Worm (Caenorhabditis elegans) whole organism, early embryonic: ENCODE results near the gene rgs-11.

Source experiments
- B0310.2 ChIP-seq: sonication (generic microtip); optimal IDR thresholded peaks from 2 replicates; lab custom pipeline; 2016; ENCODE audit warnings: mild to moderate bottlenecking, missing genetic modification characterization, missing compliant biosample characterization
- F13C5.2 ChIP-seq: sonication (generic microtip); optimal IDR thresholded peaks from 2 replicates; lab custom pipeline; 2017; ENCODE audit warnings: mild to moderate bottlenecking, missing genetic modification characterization, inconsistent platforms, missing compliant biosample characterization
- aly-1 ChIP-seq: sonication (generic microtip); optimal IDR thresholded peaks from 2 replicates; lab custom pipeline; 2016; ENCODE audit warnings: missing genetic modification characterization, missing compliant biosample characterization
- ama-1 ChIP-seq: fragments of 150-350 bp; optimal IDR thresholded peaks from 2 replicates; lab custom pipeline; 2014
- ceh-13 ChIP-seq: fragments of 200-800 bp; sonication (Bioruptor generic); optimal IDR thresholded peaks from 2 replicates; lab custom pipeline; 2018; ENCODE audit warnings: mild to moderate bottlenecking, missing genetic modification characterization, missing compliant biosample characterization
- ceh-36 ChIP-seq: sonication (generic microtip); optimal IDR thresholded peaks from 2 replicates; lab custom pipeline; 2016; ENCODE audit warnings: missing genetic modification characterization, inconsistent platforms, missing compliant biosample characterization
- ets-7 ChIP-seq: sonication (generic microtip); optimal IDR thresholded peaks from 2 replicates; lab custom pipeline; 2016; ENCODE audit warnings: missing genotype, missing genetic modification characterization, missing compliant biosample characterization
- flt-1 ChIP-seq: fragments of 200-800 bp; sonication (Bioruptor generic); IDR thresholded peaks from 2 replicates; pipeline ENCODE4 v1.3.6; 2022; ENCODE audit warnings: missing genetic modification characterization, missing compliant biosample characterization
- hmbx-1 ChIP-seq: sonication (generic microtip); optimal IDR thresholded peaks from 2 replicates; lab custom pipeline; 2016; ENCODE audit warnings: mild to moderate bottlenecking, missing genetic modification characterization, missing compliant biosample characterization
- hmg-4 ChIP-seq: fragments of 200-800 bp; sonication (Bioruptor generic); optimal IDR thresholded peaks from 2 replicates; lab custom pipeline; 2018; ENCODE audit warnings: mild to moderate bottlenecking, missing genetic modification characterization, missing compliant biosample characterization
- hnd-1 ChIP-seq: sonication (generic microtip); optimal IDR thresholded peaks from 2 replicates; lab custom pipeline; 2016; ENCODE audit warnings: missing genetic modification characterization, missing compliant biosample characterization
- pes-1 ChIP-seq: fragments of 200-800 bp; sonication (Bioruptor generic); IDR thresholded peaks from 2 replicates; pipeline ENCODE4 v1.3.6; 2022; ENCODE audit warnings: missing genetic modification reagents, missing genetic modification characterization, missing compliant biosample characterization
- scrt-1 ChIP-seq: fragments of 200-800 bp; sonication (Bioruptor generic); IDR thresholded peaks from 2 replicates; pipeline ENCODE4 v1.3.6; 2022; ENCODE audit warnings: missing genetic modification characterization, missing compliant biosample characterization
- sea-1 ChIP-seq: fragments of 200-800 bp; sonication (Bioruptor generic); conservative IDR thresholded peaks from 2 replicates; pipeline ENCODE4 v1.3.6; 2022; ENCODE audit warnings: missing genetic modification characterization, missing compliant biosample characterization
- tbx-11 ChIP-seq: fragments of 200-800 bp; sonication (Bioruptor generic); IDR thresholded peaks from 2 replicates; pipeline ENCODE4 v1.3.6; 2022; ENCODE audit warnings: missing genetic modification characterization, missing compliant biosample characterization
- tbx-37 ChIP-seq: fragments of 200-800 bp; sonication (Bioruptor generic); conservative IDR thresholded peaks from 2 replicates; pipeline ENCODE4 v1.3.6; 2022; ENCODE audit warnings: missing genetic modification reagents, missing genetic modification characterization, missing compliant biosample characterization
- tra-4 ChIP-seq: sonication (generic microtip); optimal IDR thresholded peaks from 2 replicates; lab custom pipeline; 2017; ENCODE audit warnings: missing genetic modification characterization, missing compliant biosample characterization

Gene rgs-11

ce11 chrX:14931443-14931842 is 32.9 kb upstream of the rgs-11 start:
- TF ChIP-seq hnd-1 (no peak), B0310.2 (no peak), ceh-13 (GFP tag; lab: Kevin White, UChicago) (no peak), tbx-37 (GFP tag; lab: Robert Waterston, UW) (no peak), F13C5.2 (tag; lab: Kevin White, UChicago) (no peak)

DNA sequence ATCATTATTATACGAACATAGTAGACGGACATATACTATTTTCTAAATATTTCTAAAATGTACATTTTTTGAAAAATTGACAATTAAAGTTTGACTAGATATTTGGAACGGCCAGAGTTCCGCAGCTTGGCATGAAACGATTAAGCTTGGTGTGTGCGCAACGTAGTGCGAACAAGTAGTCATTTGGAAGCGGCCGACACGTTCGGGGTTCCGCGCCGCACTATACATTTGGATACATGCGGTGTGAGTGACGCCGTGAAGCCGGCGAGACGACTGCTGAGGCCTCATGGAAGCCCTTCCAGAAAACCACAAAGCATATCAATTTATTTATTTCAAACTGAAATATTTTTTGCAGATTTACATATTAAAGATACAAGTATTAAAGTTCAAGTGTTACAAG is 26.2 kb upstream of the rgs-11 start:
- TF ChIP-seq sea-1 (GFP tag; lab: Robert Waterston, UW) = no peak
- no peak for TF ChIP-seq pes-1 (GFP tag; lab: Robert Waterston, UW)
- no peak for TF ChIP-seq hmbx-1 (tag; lab: Kevin White, UChicago)
- TF ChIP-seq tbx-11 (GFP tag; lab: Robert Waterston, UW) = no peak
- TF ChIP-seq F13C5.2 (tag; lab: Kevin White, UChicago) = no peak
- no peak for TF ChIP-seq hnd-1
- no peak for TF ChIP-seq B0310.2
- TF ChIP-seq ama-1 (lab: Kevin White, UChicago) = no peak
- no peak for TF ChIP-seq ets-7 (tag; lab: Kevin White, UChicago)
- TF ChIP-seq hmg-4 = no peak

- TF ChIP-seq ets-7 (tag; lab: Kevin White, UChicago) = no peak
- TF ChIP-seq F13C5.2 (tag; lab: Kevin White, UChicago) = no peak
- TF ChIP-seq ceh-13 (GFP tag; lab: Kevin White, UChicago) = no peak
- no peak for TF ChIP-seq hnd-1
- no peak for TF ChIP-seq ama-1 (lab: Kevin White, UChicago)
- no peak for TF ChIP-seq scrt-1 (GFP tag; lab: Robert Waterston, UW)
- TF ChIP-seq hmg-4 = no peak
Measured at ce11 chrX:14946217-14946463, 18.2 kb upstream of the rgs-11 start, which contains the start of gene mrp-5. mrp-5 (minus strand) TSS chrX:14946317.

DNA sequence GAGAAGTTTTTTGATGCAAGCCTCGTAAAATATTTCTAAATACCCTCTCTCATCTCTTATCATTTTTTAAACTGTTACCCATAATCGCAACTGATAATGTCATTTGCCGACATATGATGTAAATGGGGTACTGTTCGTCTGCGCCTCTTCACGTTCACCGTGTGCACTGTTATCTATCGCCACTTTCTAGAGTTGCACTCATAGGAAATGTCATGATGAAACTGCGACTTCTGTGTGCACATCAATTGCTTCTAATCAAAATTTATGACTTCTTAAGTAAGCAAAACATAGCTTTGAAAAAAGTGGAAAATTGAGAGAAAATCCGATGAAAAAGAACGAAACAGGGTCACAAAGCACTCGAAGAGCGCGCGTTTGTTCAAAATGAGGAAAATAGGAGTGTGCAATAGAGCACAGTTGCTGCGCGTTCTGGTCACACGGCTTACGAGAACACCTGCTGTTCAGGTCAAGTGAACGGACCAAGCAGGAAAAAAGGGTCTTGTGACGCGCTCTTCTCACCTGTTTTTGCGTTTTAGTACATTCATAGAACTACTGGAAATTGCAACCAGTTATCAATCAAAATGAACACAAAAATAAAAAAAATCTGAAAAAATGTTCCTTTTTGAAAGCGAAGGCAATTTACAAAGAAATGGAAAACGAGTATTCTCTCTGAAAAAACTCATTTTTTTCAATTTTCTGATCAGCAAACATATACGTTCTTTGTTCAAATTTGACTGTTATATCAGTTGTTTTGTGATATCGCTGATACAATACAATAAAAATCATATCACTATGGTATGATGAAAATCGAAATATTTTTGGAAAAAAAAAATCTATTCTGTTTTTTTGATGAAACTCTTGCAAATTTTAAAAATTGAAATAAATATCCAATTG is 17.6 kb upstream of the rgs-11 start:
- peak; percentile 5 for TF ChIP-seq F13C5.2 (tag; lab: Kevin White, UChicago)
- TF ChIP-seq hmg-4 = no peak
- TF ChIP-seq tbx-11 (GFP tag; lab: Robert Waterston, UW) = no peak
- TF ChIP-seq scrt-1 (GFP tag; lab: Robert Waterston, UW) = no peak
- TF ChIP-seq flt-1 (GFP tag; lab: Robert Waterston, UW) = no peak
- TF ChIP-seq aly-1 (tag; lab: Kevin White, UChicago) = no peak
- no peak for TF ChIP-seq sea-1 (GFP tag; lab: Robert Waterston, UW)

- no peak for TF ChIP-seq flt-1 (GFP tag; lab: Robert Waterston, UW)
- no peak for TF ChIP-seq ceh-36 (tag; lab: Kevin White, UChicago)
- no peak for TF ChIP-seq hmg-4
- no peak for TF ChIP-seq ceh-13 (GFP tag; lab: Kevin White, UChicago)
- no peak for TF ChIP-seq hnd-1
- no peak for TF ChIP-seq sea-1 (GFP tag; lab: Robert Waterston, UW)
- TF ChIP-seq pes-1 (GFP tag; lab: Robert Waterston, UW) = no peak
- no peak for TF ChIP-seq ama-1 (lab: Kevin White, UChicago)
- TF ChIP-seq scrt-1 (GFP tag; lab: Robert Waterston, UW) = no peak
- no peak for TF ChIP-seq B0310.2
Measured at ce11 chrX:14947355-14947668, 17.0 kb upstream of the rgs-11 start.

ce11 chrX:14951797-14952196 is 12.6 kb upstream of the rgs-11 start:
- no peak for TF ChIP-seq pes-1 (GFP tag; lab: Robert Waterston, UW)
- no peak for TF ChIP-seq hmbx-1 (tag; lab: Kevin White, UChicago)
- no peak for TF ChIP-seq sea-1 (GFP tag; lab: Robert Waterston, UW)
- TF ChIP-seq ceh-13 (GFP tag; lab: Kevin White, UChicago) = no peak
- no peak for TF ChIP-seq ets-7 (tag; lab: Kevin White, UChicago)
- no peak for TF ChIP-seq tbx-11 (GFP tag; lab: Robert Waterston, UW)
- no peak for TF ChIP-seq B0310.2
- no peak for TF ChIP-seq ceh-36 (tag; lab: Kevin White, UChicago)
- no peak for TF ChIP-seq tbx-37 (GFP tag; lab: Robert Waterston, UW)
- TF ChIP-seq hmg-4 = no peak
- TF ChIP-seq tra-4 (tag; lab: Kevin White, UChicago) = no peak
- TF ChIP-seq scrt-1 (GFP tag; lab: Robert Waterston, UW) = no peak
- no peak for TF ChIP-seq flt-1 (GFP tag; lab: Robert Waterston, UW)
- TF ChIP-seq aly-1 (tag; lab: Kevin White, UChicago) = no peak
- no peak for TF ChIP-seq hnd-1
- no peak for TF ChIP-seq ama-1 (lab: Kevin White, UChicago)
- TF ChIP-seq F13C5.2 (tag; lab: Kevin White, UChicago) = no peak

- TF ChIP-seq ceh-36 (tag; lab: Kevin White, UChicago) = no peak
- no peak for TF ChIP-seq aly-1 (tag; lab: Kevin White, UChicago)
- no peak for TF ChIP-seq scrt-1 (GFP tag; lab: Robert Waterston, UW)
- TF ChIP-seq tra-4 (tag; lab: Kevin White, UChicago) = no peak
- no peak for TF ChIP-seq tbx-11 (GFP tag; lab: Robert Waterston, UW)
Measured at ce11 chrX:14954548-14954947, 9.8 kb upstream of the rgs-11 start, which contains the start of gene pag-3. pag-3 (minus strand) TSS chrX:14954648.

DNA sequence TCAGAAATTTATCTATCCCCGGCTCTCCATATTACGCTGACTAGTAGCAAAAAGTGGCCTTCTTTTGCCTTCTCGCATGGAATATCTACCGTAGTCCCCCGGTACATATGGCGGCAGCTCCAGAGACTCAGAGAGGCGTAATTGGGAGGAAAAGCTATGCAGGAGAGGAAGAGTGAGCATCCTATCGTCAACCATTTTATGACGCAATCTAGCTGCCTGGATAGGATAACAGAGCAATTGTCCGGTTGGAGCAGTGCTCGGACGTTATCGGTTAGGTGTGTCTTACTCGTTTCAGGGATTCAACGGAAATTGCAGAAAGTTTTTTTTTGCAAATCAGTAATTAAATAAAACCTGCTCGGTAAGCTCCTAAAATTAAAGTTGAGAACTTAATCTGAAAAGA is 7.2 kb upstream of the rgs-11 start:
- TF ChIP-seq ama-1 (lab: Kevin White, UChicago) = no peak
- TF ChIP-seq B0310.2 = no peak
- TF ChIP-seq flt-1 (GFP tag; lab: Robert Waterston, UW) = no peak
- TF ChIP-seq F13C5.2 (tag; lab: Kevin White, UChicago) = no peak
- TF ChIP-seq ceh-13 (GFP tag; lab: Kevin White, UChicago) = no peak
- TF ChIP-seq pes-1 (GFP tag; lab: Robert Waterston, UW) = no peak
- no peak for TF ChIP-seq hmbx-1 (tag; lab: Kevin White, UChicago)
- no peak for TF ChIP-seq hmg-4
- TF ChIP-seq tbx-37 (GFP tag; lab: Robert Waterston, UW) = no peak
